Worm (Caenorhabditis elegans) whole organism, L4/young adult: ENCODE measurements around the gene C15H9.2.

ENCODE experiments used
- dao-5 ChIP-seq: sonication (generic microtip); optimal IDR thresholded peaks from 2 replicates; lab custom pipeline; 2016; ENCODE audit warnings: missing genotype, missing genetic modification characterization, moderate library complexity, missing compliant biosample characterization
- him-1 ChIP-seq: sonication (generic microtip); optimal IDR thresholded peaks from 2 replicates; lab custom pipeline; 2016; ENCODE audit warnings: missing genotype, missing genetic modification reagents, missing genetic modification characterization, missing compliant biosample characterization

DNA sequence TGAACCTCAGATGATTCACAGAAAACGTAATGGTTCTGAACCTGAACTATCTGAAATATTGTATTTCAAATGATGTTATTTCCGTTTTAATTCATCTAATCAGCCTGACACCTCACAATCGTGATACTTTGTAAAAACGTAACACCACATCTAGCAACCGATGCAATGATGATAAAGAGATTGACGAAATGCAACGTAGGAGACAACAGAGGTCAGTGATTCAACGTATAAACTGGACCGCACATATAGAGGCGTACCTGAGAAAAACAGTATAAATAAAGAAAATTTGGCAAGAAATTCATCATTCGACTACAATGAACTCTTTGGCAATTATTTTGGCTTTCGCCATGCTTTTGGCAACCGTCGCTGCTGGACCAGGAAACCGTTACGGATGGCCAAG lies 33.9 kb upstream of the C15H9.2 start, which contains the start of gene C45B2.2:
- TF ChIP-seq dao-5 (tag; lab: Kevin White, UChicago) (no peak), him-1 (tag; lab: Kevin White, UChicago) (no peak)
